Worm (Caenorhabditis elegans) whole organism, late embryonic: Measurements from ENCODE around the gene bcmo-2.
A peak's percentile ranks its signal among the peaks of the same experiment; 100 is the strongest.

ENCODE experiments used
- C08G9.2 ChIP-seq: sonication (generic microtip); optimal IDR thresholded peaks from 2 replicates; lab custom pipeline; 2016; ENCODE audit warnings: mild to moderate bottlenecking, missing genetic modification characterization, moderate library complexity, missing compliant biosample characterization
- C38D4.7 ChIP-seq: fragments of 200-800 bp; sonication (Bioruptor generic); optimal IDR thresholded peaks from 2 replicates; lab custom pipeline; 2018; ENCODE audit warnings: mild to moderate bottlenecking, missing genetic modification characterization, moderate library complexity, missing compliant biosample characterization
- K02D7.2 ChIP-seq: sonication (generic microtip); optimal IDR thresholded peaks from 2 replicates; lab custom pipeline; 2017; ENCODE audit warnings: mild to moderate bottlenecking, missing genetic modification characterization, missing compliant biosample characterization
- K09A11.1 ChIP-seq: sonication (generic microtip); optimal IDR thresholded peaks from 2 replicates; lab custom pipeline; 2017; ENCODE audit warnings: antibody characterized with exemption, mild to moderate bottlenecking, missing genetic modification characterization, missing compliant biosample characterization; ENCODE audit not compliant: insufficient read depth
- Y22D7AL.16 ChIP-seq: sonication (generic microtip); optimal IDR thresholded peaks from 2 replicates; lab custom pipeline; 2016; ENCODE audit warnings: missing genetic modification characterization, missing compliant biosample characterization
- ahr-1 ChIP-seq: sonication (generic microtip); optimal IDR thresholded peaks from 2 replicates; lab custom pipeline; 2016; ENCODE audit warnings: missing genetic modification characterization, missing compliant biosample characterization
- ceh-14 ChIP-seq: sonication (generic microtip); optimal IDR thresholded peaks from 2 replicates; lab custom pipeline; 2016; ENCODE audit warnings: missing genotype, missing genetic modification characterization, missing compliant biosample characterization
- ceh-19 ChIP-seq: fragments of 200-800 bp; sonication (Bioruptor generic); optimal IDR thresholded peaks from 2 replicates; lab custom pipeline; 2018; ENCODE audit warnings: mild to moderate bottlenecking, missing genetic modification characterization, missing compliant biosample characterization
- ceh-22 ChIP-seq: sonication (generic microtip); optimal IDR thresholded peaks from 2 replicates; lab custom pipeline; 2017; ENCODE audit warnings: missing biosample characterization, missing genetic modification characterization
- ceh-24 ChIP-seq: sonication (generic microtip); optimal IDR thresholded peaks from 2 replicates; lab custom pipeline; 2016; ENCODE audit warnings: mild to moderate bottlenecking, missing genetic modification characterization, missing compliant biosample characterization
- ceh-31 ChIP-seq: sonication (generic microtip); optimal IDR thresholded peaks from 2 replicates; lab custom pipeline; 2016; ENCODE audit warnings: missing genetic modification characterization, missing compliant biosample characterization
- ceh-45 ChIP-seq: fragments of 200-800 bp; sonication (Bioruptor generic); IDR thresholded peaks from 2 replicates; pipeline ENCODE4 v1.3.6; 2022; ENCODE audit warnings: missing genetic modification reagents, missing genetic modification characterization, missing compliant biosample characterization
- ceh-6 ChIP-seq: fragments of 200-800 bp; sonication (Bioruptor generic); optimal IDR thresholded peaks from 2 replicates; lab custom pipeline; 2018; ENCODE audit warnings: mild to moderate bottlenecking, missing genetic modification characterization, missing compliant biosample characterization
- ceh-9 ChIP-seq: sonication (generic microtip); optimal IDR thresholded peaks from 2 replicates; lab custom pipeline; 2016; ENCODE audit warnings: mild to moderate bottlenecking, missing genetic modification characterization, inconsistent platforms, missing compliant biosample characterization
- elt-2 ChIP-seq: sonication (generic microtip); optimal IDR thresholded peaks from 2 replicates; lab custom pipeline; 2016; ENCODE audit warnings: missing genetic modification reagents, missing genetic modification characterization, missing compliant biosample characterization
- elt-4 ChIP-seq: sonication (generic microtip); optimal IDR thresholded peaks from 2 replicates; lab custom pipeline; 2016; ENCODE audit warnings: missing genetic modification characterization, missing compliant biosample characterization
- ets-4 ChIP-seq: sonication (generic microtip); optimal IDR thresholded peaks from 2 replicates; lab custom pipeline; 2016; ENCODE audit warnings: missing genetic modification characterization, missing compliant biosample characterization
- fkh-10 ChIP-seq: fragments of 150-350 bp; optimal IDR thresholded peaks from 2 replicates; lab custom pipeline; 2014; ENCODE audit warnings: missing biosample characterization, missing genetic modification reagents, missing genetic modification characterization
- gmeb-2 ChIP-seq: sonication (generic microtip); optimal IDR thresholded peaks from 2 replicates; lab custom pipeline; 2016; ENCODE audit warnings: missing genetic modification characterization, inconsistent platforms, missing compliant biosample characterization
- hlh-13 ChIP-seq: fragments of 200-800 bp; sonication (Bioruptor generic); optimal IDR thresholded peaks from 2 replicates; lab custom pipeline; 2018; ENCODE audit warnings: mild to moderate bottlenecking, missing genetic modification characterization, missing compliant biosample characterization
- hlh-6 ChIP-seq: sonication (generic microtip); optimal IDR thresholded peaks from 2 replicates; lab custom pipeline; 2016; ENCODE audit warnings: missing genotype, missing genetic modification characterization, missing compliant biosample characterization
- lim-6 ChIP-seq: sonication (generic microtip); optimal IDR thresholded peaks from 2 replicates; lab custom pipeline; 2016; ENCODE audit warnings: missing genetic modification characterization, missing compliant biosample characterization
- lin-11 ChIP-seq: fragments of 200-800 bp; sonication (Bioruptor generic); optimal IDR thresholded peaks from 2 replicates; lab custom pipeline; 2018; ENCODE audit warnings: mild to moderate bottlenecking, missing genetic modification characterization, missing compliant biosample characterization
- madf-2 ChIP-seq: sonication (generic microtip); optimal IDR thresholded peaks from 2 replicates; lab custom pipeline; 2017; ENCODE audit warnings: missing genetic modification characterization, missing compliant biosample characterization
- nfya-1 ChIP-seq: sonication (generic microtip); optimal IDR thresholded peaks from 2 replicates; lab custom pipeline; 2017; ENCODE audit warnings: missing genetic modification characterization, mild to moderate bottlenecking, missing compliant biosample characterization, antibody characterized with exemption, moderate library complexity
- pag-3 ChIP-seq: sonication (generic microtip); optimal IDR thresholded peaks from 2 replicates; lab custom pipeline; 2016; ENCODE audit warnings: missing compliant biosample characterization, missing genetic modification characterization, borderline replicate concordance
- pax-1 ChIP-seq: fragments of 150-350 bp; optimal IDR thresholded peaks from 2 replicates; lab custom pipeline; 2014; ENCODE audit warnings: missing biosample characterization, missing genetic modification characterization
- pha-2 ChIP-seq: sonication (generic microtip); optimal IDR thresholded peaks from 2 replicates; lab custom pipeline; 2017; ENCODE audit warnings: mild to moderate bottlenecking, missing genetic modification characterization, missing compliant biosample characterization
- pros-1 ChIP-seq: fragments of 150-350 bp; optimal IDR thresholded peaks from 2 replicates; lab custom pipeline; 2014; ENCODE audit warnings: missing biosample characterization, missing genetic modification reagents, missing genetic modification characterization
- sdc-2 ChIP-seq: sonication (generic microtip); optimal IDR thresholded peaks from 2 replicates; lab custom pipeline; 2016; ENCODE audit warnings: missing genotype, missing genetic modification characterization, missing compliant biosample characterization
- sox-2 ChIP-seq: fragments of 200-800 bp; sonication (Bioruptor generic); IDR thresholded peaks from 2 replicates; pipeline ENCODE4 v1.3.6; 2022; ENCODE audit warnings: missing genetic modification reagents, missing genetic modification characterization, missing compliant biosample characterization
- ttx-3 ChIP-seq: sonication (generic microtip); optimal IDR thresholded peaks from 2 replicates; lab custom pipeline; 2016; ENCODE audit warnings: missing genetic modification reagents, missing genetic modification characterization, missing compliant biosample characterization
- unc-55 ChIP-seq: sonication (generic microtip); optimal IDR thresholded peaks from 2 replicates; lab custom pipeline; 2017; ENCODE audit warnings: missing biosample characterization, missing genetic modification reagents, missing genetic modification characterization
- unc-86 ChIP-seq: sonication (generic microtip); optimal IDR thresholded peaks from 2 replicates; lab custom pipeline; 2016; ENCODE audit warnings: missing genetic modification characterization, missing compliant biosample characterization
- zip-5 ChIP-seq: sonication (generic microtip); optimal IDR thresholded peaks from 2 replicates; lab custom pipeline; 2016; ENCODE audit warnings: missing genetic modification characterization, missing compliant biosample characterization
- ztf-16 ChIP-seq: sonication (generic microtip); optimal IDR thresholded peaks from 2 replicates; lab custom pipeline; 2017; ENCODE audit warnings: missing genetic modification characterization, missing compliant biosample characterization

bcmo-2 gene

ce11 chrII:3922696-3923095 lies 12.1 kb upstream of the bcmo-2 start:
- TF ChIP-seq ceh-31 (tag; lab: Kevin White, UChicago) (no peak), ceh-14 (tag; lab: Kevin White, UChicago) (no peak), unc-55 (GFP tag; lab: Kevin White, UChicago) (no peak), lim-6 (tag; lab: Kevin White, UChicago) (no peak), ets-4 (tag; lab: Kevin White, UChicago) (no peak)
- TF ChIP-seq, all 69 proteins: peak for 0

ce11 chrII:3920611-3921010 lies 10.0 kb upstream of the bcmo-2 start:
- no peak for TF ChIP-seq ceh-19 (GFP tag; lab: Kevin White, UChicago)
- no peak for TF ChIP-seq unc-86
- no peak for TF ChIP-seq ceh-31 (tag; lab: Kevin White, UChicago)
- TF ChIP-seq ahr-1: no peak
- no peak for TF ChIP-seq lim-6 (tag; lab: Kevin White, UChicago)
- no peak for TF ChIP-seq madf-2
- TF ChIP-seq, all 69 proteins: peak for 0

- peak; percentile 92 for TF ChIP-seq nfya-1 (tag; lab: Kevin White, UChicago)
- no peak for TF ChIP-seq pax-1 (tag; lab: Kevin White, UChicago)
Measured at ce11 chrII:3917985-3918633, 7.5 kb upstream of the bcmo-2 start.

ce11 chrII:3913673-3914072 lies 3.0 kb upstream of the bcmo-2 start:
- no peak for TF ChIP-seq pha-2
- no peak for TF ChIP-seq K02D7.2 (tag; lab: Kevin White, UChicago)
- no peak for TF ChIP-seq ceh-9
- TF ChIP-seq ahr-1: no peak
- no peak for TF ChIP-seq ztf-16 (tag; lab: Kevin White, UChicago)
- no peak for TF ChIP-seq fkh-10
- no peak for TF ChIP-seq sox-2
- no peak for TF ChIP-seq ceh-6 (GFP tag; lab: Kevin White, UChicago)
- TF ChIP-seq sdc-2 (tag; lab: Kevin White, UChicago): no peak
- no peak for TF ChIP-seq ceh-22
- no peak for TF ChIP-seq lin-11 (tag; lab: Kevin White, UChicago)
- no peak for TF ChIP-seq ceh-24
- TF ChIP-seq unc-86: no peak
- TF ChIP-seq elt-4: no peak
- TF ChIP-seq gmeb-2: no peak

- TF ChIP-seq pag-3 (tag; lab: Kevin White, UChicago) (no peak), fkh-10 (no peak)
Measured at ce11 chrII:3911716-3912115, 1.1 kb upstream of the bcmo-2 start, which contains the start of gene F53C3.1. Gene F53C3.1, plus strand, starts transcription at chrII:3912016.

- TF ChIP-seq elt-2 (tag; lab: Kevin White, UChicago) (peak; percentile 53), unc-55 (GFP tag; lab: Kevin White, UChicago) (no peak)
Measured at ce11 chrII:3911284-3911683, 647 bp upstream of the bcmo-2 start.

- no peak for TF ChIP-seq sdc-2 (tag; lab: Kevin White, UChicago)
- no peak for TF ChIP-seq fkh-10
- TF ChIP-seq hlh-6 (tag; lab: Kevin White, UChicago): no peak
- TF ChIP-seq madf-2: no peak
- no peak for TF ChIP-seq hlh-13 (GFP tag; lab: Kevin White, UChicago)
- TF ChIP-seq K09A11.1 (tag; lab: Kevin White, UChicago): no peak
- TF ChIP-seq zip-5 (tag; lab: Kevin White, UChicago): no peak
- no peak for TF ChIP-seq pax-1 (tag; lab: Kevin White, UChicago)
- no peak for TF ChIP-seq ceh-31 (tag; lab: Kevin White, UChicago)
- TF ChIP-seq sox-2: no peak
- no peak for TF ChIP-seq C08G9.2 (tag; lab: Kevin White, UChicago)
- no peak for TF ChIP-seq lin-11 (tag; lab: Kevin White, UChicago)
- no peak for TF ChIP-seq ttx-3
- TF ChIP-seq ceh-45: no peak
- TF ChIP-seq ceh-22: no peak
- TF ChIP-seq Y22D7AL.16 (tag; lab: Kevin White, UChicago): no peak
- TF ChIP-seq nfya-1 (tag; lab: Kevin White, UChicago): no peak
- no peak for TF ChIP-seq C38D4.7 (GFP tag; lab: Kevin White, UChicago)
- TF ChIP-seq pros-1 (tag; lab: Kevin White, UChicago): no peak
- no peak for TF ChIP-seq pha-2
Measured at ce11 chrII:3909301-3909700, 1.3 kb downstream of the bcmo-2 start.
